Fruit fly (Drosophila melanogaster) whole organism, embryonic: ENCODE measurements around the gene CG10353.

ENCODE experiments used
- Antp ChIP-seq: fragments of 200-800 bp; sonication (Bioruptor generic); optimal IDR thresholded peaks from 3 replicates; lab custom pipeline; 2016; ENCODE audit warnings: missing biosample characterization, missing genetic modification characterization
- CG10147 ChIP-seq: fragments of 200-800 bp; sonication (Bioruptor generic); optimal IDR thresholded peaks from 2 replicates; lab custom pipeline; 2019; ENCODE audit warnings: missing biosample characterization, mild to moderate bottlenecking, missing genetic modification characterization, moderate library complexity
- CG10431 ChIP-seq: fragments of 200-800 bp; sonication (Bioruptor generic); optimal IDR thresholded peaks from 3 replicates; lab custom pipeline; 2018; ENCODE audit warnings: missing biosample characterization, mild to moderate bottlenecking, missing genetic modification characterization
- CG11247 ChIP-seq: fragments of 200-800 bp; sonication (Bioruptor generic); IDR thresholded peaks from 2 replicates; pipeline ENCODE4 v1.3.6; 2022; ENCODE audit warnings: missing biosample characterization, missing genetic modification characterization
- CG12071 ChIP-seq: fragments of 200-800 bp; sonication (Bioruptor generic); optimal IDR thresholded peaks from 3 replicates; lab custom pipeline; 2018; ENCODE audit warnings: missing biosample characterization, mild to moderate bottlenecking, missing genetic modification characterization
- CG12236 ChIP-seq: fragments of 200-800 bp; sonication (Bioruptor generic); optimal IDR thresholded peaks from 2 replicates; lab custom pipeline; 2016; ENCODE audit warnings: missing biosample characterization, missing genetic modification characterization
- CG12391 ChIP-seq: fragments of 200-800 bp; sonication (Bioruptor generic); optimal IDR thresholded peaks from 3 replicates; lab custom pipeline; 2018; ENCODE audit warnings: missing biosample characterization, mild to moderate bottlenecking, missing genetic modification characterization, moderate library complexity
- CG13775 ChIP-seq: fragments of 200-800 bp; sonication (Bioruptor generic); optimal IDR thresholded peaks from 3 replicates; lab custom pipeline; 2017; ENCODE audit warnings: missing biosample characterization, mild to moderate bottlenecking, missing genetic modification characterization
- CG14014 ChIP-seq: fragments of 200-800 bp; sonication (Bioruptor generic); IDR thresholded peaks from 2 replicates; pipeline ENCODE4 v1.3.6; 2022; ENCODE audit warnings: missing biosample characterization, missing genetic modification characterization
- CG14050 ChIP-seq: fragments of 200-800 bp; sonication (Bioruptor generic); IDR thresholded peaks from 3 replicates; pipeline ENCODE4 v1.3.6; 2022; ENCODE audit warnings: missing biosample characterization, missing genetic modification characterization
- CG14860 ChIP-seq: fragments of 200-800 bp; sonication (Bioruptor generic); IDR thresholded peaks from 3 replicates; pipeline ENCODE4 v1.3.6; 2022; ENCODE audit warnings: missing biosample characterization, missing genetic modification characterization; ENCODE audit not compliant: partially characterized antibody
- CG1602 ChIP-seq: fragments of 200-800 bp; sonication (Bioruptor generic); optimal IDR thresholded peaks from 3 replicates; lab custom pipeline; 2016; ENCODE audit warnings: missing biosample characterization, missing genetic modification characterization
- CG17385 ChIP-seq: fragments of 200-800 bp; sonication (Bioruptor generic); optimal IDR thresholded peaks from 3 replicates; lab custom pipeline; 2018; ENCODE audit warnings: missing biosample characterization, mild to moderate bottlenecking, missing genetic modification characterization
- CG17802 ChIP-seq: fragments of 200-800 bp; sonication (Bioruptor generic); optimal IDR thresholded peaks from 2 replicates; lab custom pipeline; 2018; ENCODE audit warnings: missing biosample characterization, mild to moderate bottlenecking, missing genetic modification characterization, moderate library complexity
- CG18764 ChIP-seq: fragments of 200-800 bp; sonication (Bioruptor generic); optimal IDR thresholded peaks from 3 replicates; lab custom pipeline; 2016; ENCODE audit warnings: missing biosample characterization, missing genetic modification characterization
- CG3281 ChIP-seq: fragments of 200-800 bp; sonication (Bioruptor generic); optimal IDR thresholded peaks from 3 replicates; lab custom pipeline; 2017; ENCODE audit warnings: missing biosample characterization, mild to moderate bottlenecking, missing genetic modification characterization
- CG33557 ChIP-seq: fragments of 200-800 bp; sonication (Bioruptor generic); optimal IDR thresholded peaks from 2 replicates; lab custom pipeline; 2019; ENCODE audit warnings: missing biosample characterization, mild to moderate bottlenecking, missing genetic modification characterization, moderate library complexity
- CG3407 ChIP-seq: fragments of 200-800 bp; sonication (Bioruptor generic); optimal IDR thresholded peaks from 2 replicates; lab custom pipeline; 2018; ENCODE audit warnings: missing biosample characterization, mild to moderate bottlenecking, missing genetic modification characterization
- CG6254 ChIP-seq: fragments of 200-800 bp; sonication (Bioruptor generic); optimal IDR thresholded peaks from 3 replicates; lab custom pipeline; 2017; ENCODE audit warnings: mild to moderate bottlenecking, missing biosample characterization, missing genetic modification reagents, missing genetic modification characterization
- CG7372 ChIP-seq: fragments of 200-800 bp; sonication (Bioruptor generic); IDR thresholded peaks from 2 replicates; pipeline ENCODE4 v1.3.6; 2022; ENCODE audit warnings: missing biosample characterization, missing genetic modification characterization
- CG8089 ChIP-seq: fragments of 200-800 bp; sonication (Bioruptor generic); optimal IDR thresholded peaks from 3 replicates; lab custom pipeline; 2016; ENCODE audit warnings: missing biosample characterization, missing genetic modification characterization
- CG9437 ChIP-seq: fragments of 200-800 bp; sonication (Bioruptor generic); optimal IDR thresholded peaks from 2 replicates; lab custom pipeline; 2018; ENCODE audit warnings: missing biosample characterization, mild to moderate bottlenecking, missing genetic modification characterization
- D ChIP-seq, 2 experiments: fragments of 200-800 bp in 1 of 2; fragments of >200 bp in 1 of 2; sonication (Bioruptor generic) in 1 of 2; optimal IDR thresholded peaks; 2 replicates in 1 of 2; 3 replicates in 1 of 2; lab custom pipeline; 2017; ENCODE audit warnings: mild to moderate bottlenecking in 1 of 2, missing biosample characterization in 1 of 2, missing genetic modification characterization in 1 of 2, missing genetic modification reagents in 1 of 2
- Ets97D ChIP-seq: fragments of 200-800 bp; sonication (Bioruptor generic); optimal IDR thresholded peaks from 3 replicates; lab custom pipeline; 2016; ENCODE audit warnings: missing biosample characterization, missing genetic modification characterization
- Rx ChIP-seq: fragments of 200-800 bp; sonication (Bioruptor generic); IDR thresholded peaks from 2 replicates; pipeline ENCODE4 v1.3.6; 2022; ENCODE audit warnings: missing biosample characterization, missing genetic modification characterization
- Usf ChIP-seq: fragments of 200-800 bp; sonication (Bioruptor generic); optimal IDR thresholded peaks from 2 replicates; lab custom pipeline; 2017; ENCODE audit warnings: missing genotype, missing biosample characterization, missing genetic modification characterization
- bab2 ChIP-seq: fragments of 200-800 bp; sonication (Bioruptor generic); optimal IDR thresholded peaks from 2 replicates; lab custom pipeline; 2016; ENCODE audit warnings: missing biosample characterization, missing genetic modification characterization
- bowl ChIP-seq: fragments of 200-800 bp; sonication (Bioruptor generic); IDR thresholded peaks from 2 replicates; pipeline ENCODE4 v1.3.6; 2022; ENCODE audit warnings: missing biosample characterization, missing genetic modification characterization
- br ChIP-seq: fragments of >200 bp; optimal IDR thresholded peaks from 2 replicates; lab custom pipeline; 2017
- croc ChIP-seq: fragments of 200-800 bp; sonication (Bioruptor generic); conservative IDR thresholded peaks from 3 replicates; pipeline ENCODE4 v1.3.6; 2022; ENCODE audit warnings: missing biosample characterization, missing genetic modification characterization
- crol ChIP-seq: fragments of 200-800 bp; sonication (Bioruptor generic); IDR thresholded peaks from 2 replicates; pipeline ENCODE4 v1.3.6; 2022; ENCODE audit warnings: missing biosample characterization, missing genetic modification characterization
- dati ChIP-seq: fragments of 200-800 bp; sonication (Bioruptor generic); IDR thresholded peaks from 2 replicates; pipeline ENCODE4 v1.3.6; 2022; ENCODE audit warnings: missing biosample characterization, missing genetic modification characterization
- disco-r ChIP-seq: fragments of 200-800 bp; sonication (Bioruptor generic); optimal IDR thresholded peaks from 2 replicates; lab custom pipeline; 2016; ENCODE audit warnings: missing biosample characterization, missing genetic modification characterization
- dpn ChIP-seq, 2 experiments: fragments of 200-800 bp; sonication (Bioruptor generic); optimal IDR thresholded peaks; 3 replicates each; lab custom pipeline; 2016; ENCODE audit warnings: missing biosample characterization in 2 of 2, missing genetic modification characterization in 2 of 2
- ems ChIP-seq: fragments of 200-800 bp; sonication (Bioruptor generic); optimal IDR thresholded peaks from 3 replicates; lab custom pipeline; 2016; ENCODE audit warnings: missing biosample characterization, missing genetic modification characterization
- fd3F ChIP-seq: fragments of 200-800 bp; sonication (Bioruptor generic); optimal IDR thresholded peaks from 2 replicates; lab custom pipeline; 2018; ENCODE audit warnings: missing biosample characterization, mild to moderate bottlenecking, missing genetic modification characterization, moderate library complexity
- fd64A ChIP-seq: fragments of 200-800 bp; sonication (Bioruptor generic); optimal IDR thresholded peaks from 3 replicates; lab custom pipeline; 2018; ENCODE audit warnings: missing biosample characterization, mild to moderate bottlenecking, missing genetic modification characterization
- ftz-f1 ChIP-seq: fragments of 200-800 bp; sonication (Bioruptor generic); optimal IDR thresholded peaks from 2 replicates; lab custom pipeline; 2016; ENCODE audit warnings: missing biosample characterization, missing genetic modification characterization
- gfzf ChIP-seq: fragments of 200-800 bp; sonication (Bioruptor generic); optimal IDR thresholded peaks from 2 replicates; lab custom pipeline; 2016; ENCODE audit warnings: missing biosample characterization, mild to moderate bottlenecking, missing genetic modification characterization, moderate library complexity
- kay ChIP-seq: fragments of 200-800 bp; sonication (Bioruptor generic); optimal IDR thresholded peaks from 2 replicates; lab custom pipeline; 2016; ENCODE audit warnings: missing biosample characterization, missing genetic modification characterization
- nmo ChIP-seq: fragments of 200-800 bp; sonication (Bioruptor generic); optimal IDR thresholded peaks from 2 replicates; lab custom pipeline; 2018; ENCODE audit warnings: missing biosample characterization, mild to moderate bottlenecking, missing genetic modification characterization, moderate library complexity
- nom ChIP-seq: fragments of 200-800 bp; sonication (Bioruptor generic); optimal IDR thresholded peaks from 2 replicates; lab custom pipeline; 2017; ENCODE audit warnings: missing biosample characterization, missing genetic modification characterization, mild to moderate bottlenecking, moderate library complexity, missing genetic modification reagents
- odd ChIP-seq: fragments of 200-800 bp; sonication (Bioruptor generic); optimal IDR thresholded peaks from 2 replicates; lab custom pipeline; 2017; ENCODE audit warnings: missing biosample characterization, mild to moderate bottlenecking, missing genetic modification characterization
- sim ChIP-seq: fragments of 200-800 bp; sonication (Bioruptor generic); IDR thresholded peaks from 2 replicates; pipeline ENCODE4 v1.3.6; 2022; ENCODE audit warnings: missing biosample characterization, missing genetic modification characterization
- ssp ChIP-seq: fragments of 200-800 bp; sonication (Bioruptor generic); IDR thresholded peaks from 2 replicates; pipeline ENCODE4 v1.3.6; 2022; ENCODE audit warnings: missing biosample characterization, missing genetic modification characterization
- tin ChIP-seq: fragments of 200-800 bp; sonication (Bioruptor generic); optimal IDR thresholded peaks from 3 replicates; lab custom pipeline; 2016; ENCODE audit warnings: missing biosample characterization, missing genetic modification characterization
- unpg ChIP-seq: fragments of 200-800 bp; sonication (Bioruptor generic); optimal IDR thresholded peaks from 3 replicates; lab custom pipeline; 2018; ENCODE audit warnings: missing biosample characterization, mild to moderate bottlenecking, missing genetic modification characterization, moderate library complexity
- zfh2 ChIP-seq: fragments of 200-800 bp; sonication (Bioruptor generic); optimal IDR thresholded peaks from 2 replicates; lab custom pipeline; 2016; ENCODE audit warnings: missing biosample characterization, missing genetic modification characterization

Gene CG10353

DNA sequence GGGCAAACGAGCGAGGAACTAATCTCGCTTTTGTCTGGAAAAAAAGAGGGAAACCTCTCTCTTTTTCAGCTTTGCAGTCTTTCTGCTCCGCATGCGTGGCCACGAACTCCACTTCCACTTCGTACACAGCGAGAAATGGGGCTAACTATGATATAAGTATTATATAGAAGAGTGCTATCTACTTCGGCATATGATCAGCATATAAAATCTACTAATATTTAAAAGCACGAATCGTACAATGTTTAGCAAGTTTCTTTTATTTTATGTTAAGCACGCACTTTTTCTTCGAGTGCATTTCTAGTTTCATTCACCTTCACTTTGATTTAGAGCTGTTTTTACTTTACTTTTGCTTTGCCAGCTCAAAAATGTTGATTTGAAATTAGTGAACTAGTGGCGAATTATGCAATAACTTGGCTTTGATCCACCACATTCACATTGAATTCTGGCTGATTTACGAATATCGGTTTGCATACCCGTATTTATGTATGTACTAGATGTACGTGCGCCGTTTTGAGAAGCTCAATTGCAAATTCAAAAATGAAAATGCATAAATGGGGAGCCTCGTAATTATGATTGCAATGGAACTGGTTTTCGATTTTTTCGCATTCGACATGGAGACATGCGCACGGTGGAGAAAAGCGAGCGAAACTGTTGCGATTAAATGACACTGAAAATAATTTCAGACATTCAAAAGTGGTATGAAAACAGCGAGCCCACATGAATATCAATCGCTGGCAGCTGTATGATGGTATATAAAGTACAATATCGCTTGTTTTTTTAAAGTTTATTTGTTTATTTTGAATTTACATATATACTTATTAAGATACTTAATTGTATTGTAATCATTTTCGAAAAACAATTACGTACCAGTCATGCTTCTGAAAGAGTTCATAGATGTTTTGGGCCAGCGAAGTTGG lies 29.2 kb downstream of the CG10353 start (continued):
- TF ChIP-seq CG17802 (tag; lab: Kevin White, UChicago) (peak; percentile 40), CG8089 (GFP tag; lab: Kevin White, UChicago) (peak; percentile 26), bab2 (peak; percentile 79), unpg (GFP tag; lab: Kevin White, UChicago) (peak; percentile 82), CG10147 (GFP tag; lab: Kevin White, UChicago) (peak; percentile 19), dpn (GFP tag; optimal IDR thresholded peaks at IDR 0.05; lab: Kevin White, UChicago) (peak; percentile 62 to 79), CG13775 (GFP tag; lab: Kevin White, UChicago) (peak; percentile 36), CG3407 (peak; percentile 59), CG12391 (peak; percentile 78), disco-r (GFP tag; lab: Kevin White, UChicago) (peak; percentile 52), kay (GFP tag; lab: Kevin White, UChicago) (peak; percentile 33), Ets97D (GFP tag; lab: Kevin White, UChicago) (peak; percentile 52), fd3F (peak; percentile 23), odd (peak; percentile 36), crol (no peak), CG14860 (no peak), CG9437 (peak; percentile 38), CG6254 (peak; percentile 36), br (no peak), dati (GFP tag; lab: Robert Waterston, UW) (no peak), Antp (GFP tag; lab: Kevin White, UChicago) (peak; percentile 64), ems (GFP tag; lab: Kevin White, UChicago) (peak; percentile 40), CG33557 (GFP tag; lab: Kevin White, UChicago) (peak; percentile 53), CG14050 (GFP tag; lab: Robert Waterston, UW) (peak; percentile 70), ftz-f1 (GFP tag; lab: Kevin White, UChicago) (peak; percentile 35), CG1602 (GFP tag; lab: Kevin White, UChicago) (peak; percentile 32), fd64A (GFP tag; lab: Kevin White, UChicago) (peak; percentile 69), CG12071 (GFP tag; lab: Kevin White, UChicago) (peak; percentile 54), CG14014 (GFP tag; lab: Robert Waterston, UW) (peak; percentile 88), Rx (peak; percentile 75; the same call in 1 of the 2 replicates), nmo (peak; percentile 90), tin (peak; percentile 60), CG12236 (GFP tag; lab: Kevin White, UChicago) (peak; percentile 22), CG7372 (peak; percentile 78), CG3281 (GFP tag; lab: Kevin White, UChicago) (peak; percentile 49), nom (peak; percentile 86), CG11247 (GFP tag; lab: Robert Waterston, UW) (peak; percentile 66), sim (GFP tag; lab: Robert Waterston, UW) (peak; percentile 83), croc (GFP tag; lab: Robert Waterston, UW) (peak; percentile 70; the same call in 2 of the 3 replicates), CG10431 (GFP tag; lab: Kevin White, UChicago) (no peak), CG18764 (peak; percentile 15), ssp (GFP tag; lab: Robert Waterston, UW) (peak; percentile 62), CG17385 (peak; percentile 70), D (optimal IDR thresholded peaks at IDR 0.05; lab: Kevin White, UChicago) (no peak), D (GFP tag; optimal IDR thresholded peaks at IDR 0.05; lab: Kevin White, UChicago) (peak; percentile 73), gfzf (no peak), Usf (GFP tag; lab: Kevin White, UChicago) (peak; percentile 69), zfh2 (GFP tag; lab: Kevin White, UChicago) (peak; percentile 14), bowl (GFP tag; lab: Robert Waterston, UW) (peak; percentile 36; the same call in 1 of the 2 replicates)
